Worm (Caenorhabditis elegans) whole organism, young adult: Measurements from ENCODE around the gene Y58A7A.1.

ENCODE experiments used
- B0019.2 ChIP-seq: fragments of 200-800 bp; sonication (Bioruptor generic); conservative IDR thresholded peaks from 2 replicates; pipeline ENCODE4 v1.3.6; 2022; ENCODE audit warnings: missing genetic modification reagents, missing genetic modification characterization, missing compliant biosample characterization
- B0336.3 ChIP-seq: fragments of 200-800 bp; sonication (Bioruptor generic); IDR thresholded peaks from 2 replicates; pipeline ENCODE4 v1.3.6; 2022; ENCODE audit warnings: missing genetic modification characterization, missing compliant biosample characterization
- C06A6.2 ChIP-seq: fragments of 200-800 bp; sonication (Bioruptor generic); conservative IDR thresholded peaks from 2 replicates; pipeline ENCODE4 v1.3.6; 2022; ENCODE audit warnings: missing genetic modification characterization, missing compliant biosample characterization
- D2030.7 ChIP-seq: fragments of 200-800 bp; sonication (Bioruptor generic); IDR thresholded peaks from 2 replicates; pipeline ENCODE4 v1.3.6; 2022; ENCODE audit warnings: missing genetic modification reagents, missing genetic modification characterization, missing compliant biosample characterization
- F22D6.2 ChIP-seq: sonication (generic microtip); optimal IDR thresholded peaks from 2 replicates; lab custom pipeline; 2016; ENCODE audit warnings: mild to moderate bottlenecking, missing genetic modification characterization, missing compliant biosample characterization
- F57A8.1 ChIP-seq: fragments of 200-800 bp; sonication (Bioruptor generic); optimal IDR thresholded peaks from 2 replicates; lab custom pipeline; 2018; ENCODE audit warnings: mild to moderate bottlenecking, missing genetic modification characterization, moderate library complexity, missing compliant biosample characterization
- K12H6.12 ChIP-seq: fragments of 200-800 bp; sonication (Bioruptor generic); optimal IDR thresholded peaks from 2 replicates; lab custom pipeline; 2018; ENCODE audit warnings: mild to moderate bottlenecking, missing genetic modification characterization, missing compliant biosample characterization
- Y53F4B.3 ChIP-seq: fragments of 200-800 bp; sonication (Bioruptor generic); IDR thresholded peaks from 2 replicates; pipeline ENCODE4 v1.3.6; 2022; ENCODE audit warnings: missing genetic modification reagents, missing genetic modification characterization, missing compliant biosample characterization
- akir-1 ChIP-seq: fragments of 200-800 bp; sonication (Bioruptor generic); optimal IDR thresholded peaks from 2 replicates; lab custom pipeline; 2018; ENCODE audit warnings: mild to moderate bottlenecking, missing genetic modification characterization, moderate library complexity, missing compliant biosample characterization
- atf-7 ChIP-seq: sonication (generic microtip); optimal IDR thresholded peaks from 2 replicates; lab custom pipeline; 2017; ENCODE audit warnings: mild to moderate bottlenecking, missing genetic modification characterization, missing compliant biosample characterization
- attf-5 ChIP-seq: fragments of 200-800 bp; sonication (Bioruptor generic); optimal IDR thresholded peaks from 2 replicates; lab custom pipeline; 2018; ENCODE audit warnings: mild to moderate bottlenecking, missing genetic modification characterization, missing compliant biosample characterization
- attf-6 ChIP-seq: fragments of 200-800 bp; sonication (Bioruptor generic); IDR thresholded peaks from 2 replicates; pipeline ENCODE4 v1.3.6; 2022; ENCODE audit warnings: missing genetic modification reagents, missing genetic modification characterization, missing compliant biosample characterization
- ccch-3 ChIP-seq: fragments of 200-800 bp; sonication (Bioruptor generic); optimal IDR thresholded peaks from 2 replicates; lab custom pipeline; 2018; ENCODE audit warnings: mild to moderate bottlenecking, missing genetic modification characterization, missing compliant biosample characterization
- cebp-1 ChIP-seq, 2 experiments: fragments of 200-800 bp in 1 of 2; sonication (Bioruptor generic) in 1 of 2; sonication (generic microtip) in 1 of 2; IDR thresholded peaks in 1 of 2; optimal IDR thresholded peaks in 1 of 2; 2 replicates each; pipeline versions ENCODE4 v1.3.6 to Lab custom; 2017 to 2022; ENCODE audit warnings: missing compliant biosample characterization in 2 of 2, missing genetic modification characterization in 2 of 2, mild to moderate bottlenecking in 1 of 2, missing genetic modification reagents in 1 of 2, moderate library complexity in 1 of 2
- cebp-2 ChIP-seq: fragments of 200-800 bp; sonication (Bioruptor generic); IDR thresholded peaks from 2 replicates; pipeline ENCODE4 v1.3.6; 2022; ENCODE audit warnings: missing genetic modification characterization, missing compliant biosample characterization
- ceh-79 ChIP-seq: sonication (generic microtip); optimal IDR thresholded peaks from 2 replicates; lab custom pipeline; 2017; ENCODE audit warnings: mild to moderate bottlenecking, missing genetic modification characterization, missing compliant biosample characterization
- ceh-91 ChIP-seq: fragments of 200-800 bp; sonication (Bioruptor generic); IDR thresholded peaks from 2 replicates; pipeline ENCODE4 v1.3.6; 2022; ENCODE audit warnings: missing genetic modification reagents, missing genetic modification characterization, missing compliant biosample characterization
- chd-7 ChIP-seq: sonication (generic microtip); optimal IDR thresholded peaks from 2 replicates; lab custom pipeline; 2016; ENCODE audit warnings: mild to moderate bottlenecking, missing genetic modification characterization, moderate library complexity, missing compliant biosample characterization
- die-1 ChIP-seq: sonication (generic microtip); optimal IDR thresholded peaks from 2 replicates; lab custom pipeline; 2016; ENCODE audit warnings: missing genotype, mild to moderate bottlenecking, missing genetic modification characterization, missing compliant biosample characterization
- dpl-1 ChIP-seq: fragments of 150-350 bp; optimal IDR thresholded peaks from 2 replicates; lab custom pipeline; 2014; ENCODE audit warnings: missing biosample characterization, missing genetic modification reagents, missing genetic modification characterization
- efl-1 ChIP-seq: fragments of 150-350 bp; optimal IDR thresholded peaks from 2 replicates; lab custom pipeline; 2014; ENCODE audit warnings: missing biosample characterization, missing genetic modification reagents, missing genetic modification characterization
- egrh-3 ChIP-seq: fragments of 200-800 bp; sonication (Bioruptor generic); IDR thresholded peaks from 2 replicates; pipeline ENCODE4 v1.3.6; 2022; ENCODE audit warnings: missing genetic modification reagents, missing genetic modification characterization, missing compliant biosample characterization
- gei-17 ChIP-seq: fragments of 200-800 bp; sonication (Bioruptor generic); optimal IDR thresholded peaks from 2 replicates; lab custom pipeline; 2018; ENCODE audit warnings: mild to moderate bottlenecking, missing genetic modification characterization, missing compliant biosample characterization
- hmg-20 ChIP-seq: fragments of 200-800 bp; sonication (Bioruptor generic); IDR thresholded peaks from 2 replicates; pipeline ENCODE4 v1.3.6; 2022; ENCODE audit warnings: missing genetic modification reagents, missing genetic modification characterization, missing compliant biosample characterization
- hrde-1 ChIP-seq: sonication (generic microtip); optimal IDR thresholded peaks from 2 replicates; lab custom pipeline; 2016; ENCODE audit warnings: missing genetic modification characterization, mild to moderate bottlenecking, missing compliant biosample characterization, moderate library complexity, missing genotype, missing genetic modification reagents, borderline replicate concordance
- hsf-1 ChIP-seq: fragments of 200-800 bp; sonication (Bioruptor generic); IDR thresholded peaks from 2 replicates; pipeline ENCODE4 v1.3.6; 2022; ENCODE audit warnings: missing genetic modification reagents, missing genetic modification characterization, missing compliant biosample characterization
- let-607 ChIP-seq, 2 experiments: fragments of 200-800 bp in 1 of 2; sonication (Bioruptor generic) in 1 of 2; sonication (generic microtip) in 1 of 2; optimal IDR thresholded peaks; 2 replicates each; lab custom pipeline; 2016 to 2018; ENCODE audit warnings: mild to moderate bottlenecking in 2 of 2, missing compliant biosample characterization in 2 of 2, missing genetic modification characterization in 2 of 2, moderate library complexity in 2 of 2, missing genotype in 1 of 2
- lin-40 ChIP-seq: sonication (generic microtip); optimal IDR thresholded peaks from 2 replicates; lab custom pipeline; 2016; ENCODE audit warnings: missing genetic modification characterization, mild to moderate bottlenecking, missing compliant biosample characterization, missing genotype, missing genetic modification reagents
- lir-1 ChIP-seq: fragments of 200-800 bp; sonication (Bioruptor generic); conservative IDR thresholded peaks from 2 replicates; pipeline ENCODE4 v1.3.6; 2022; ENCODE audit warnings: missing genetic modification reagents, missing genetic modification characterization, missing compliant biosample characterization
- lsy-27 ChIP-seq: sonication (generic microtip); optimal IDR thresholded peaks from 2 replicates; lab custom pipeline; 2017; ENCODE audit warnings: missing genetic modification characterization, mild to moderate bottlenecking, missing compliant biosample characterization, antibody characterized with exemption, missing genotype, borderline replicate concordance; ENCODE audit not compliant: insufficient read depth
- madf-10 ChIP-seq: sonication (generic microtip); optimal IDR thresholded peaks from 2 replicates; lab custom pipeline; 2016; ENCODE audit warnings: mild to moderate bottlenecking, missing genetic modification characterization, missing compliant biosample characterization
- madf-3 ChIP-seq: fragments of 200-800 bp; sonication (Bioruptor generic); IDR thresholded peaks from 2 replicates; pipeline ENCODE4 v1.3.6; 2022; ENCODE audit warnings: missing genetic modification reagents, missing genetic modification characterization, missing compliant biosample characterization
- madf-8 ChIP-seq: fragments of 200-800 bp; sonication (Bioruptor generic); conservative IDR thresholded peaks from 2 replicates; pipeline ENCODE4 v1.3.6; 2022; ENCODE audit warnings: missing genetic modification reagents, missing genetic modification characterization, missing compliant biosample characterization
- mes-4 ChIP-seq: sonication (generic microtip); optimal IDR thresholded peaks from 2 replicates; lab custom pipeline; 2016; ENCODE audit warnings: missing genotype, missing genetic modification characterization, missing compliant biosample characterization
- nfyb-1 ChIP-seq: fragments of 200-800 bp; sonication (Bioruptor generic); IDR thresholded peaks from 2 replicates; pipeline ENCODE4 v1.3.6; 2022; ENCODE audit warnings: missing genetic modification reagents, missing genetic modification characterization, missing compliant biosample characterization
- nhr-80 ChIP-seq: sonication (generic microtip); optimal IDR thresholded peaks from 2 replicates; lab custom pipeline; 2016; ENCODE audit warnings: missing genetic modification characterization, missing compliant biosample characterization
- rec-8 ChIP-seq, 2 experiments: sonication (generic microtip); optimal IDR thresholded peaks; 2 replicates each; lab custom pipeline; 2016; ENCODE audit warnings: mild to moderate bottlenecking in 2 of 2, missing genetic modification characterization in 2 of 2, missing genetic modification reagents in 2 of 2, missing genotype in 2 of 2, missing biosample characterization in 1 of 2, missing compliant biosample characterization in 1 of 2, moderate library complexity in 1 of 2
- sdz-38 ChIP-seq: sonication (generic microtip); optimal IDR thresholded peaks from 2 replicates; lab custom pipeline; 2016; ENCODE audit warnings: missing genotype, missing genetic modification characterization, missing compliant biosample characterization
- somi-1 ChIP-seq: fragments of 200-800 bp; sonication (Bioruptor generic); optimal IDR thresholded peaks from 2 replicates; lab custom pipeline; 2018; ENCODE audit warnings: mild to moderate bottlenecking, missing genetic modification characterization, missing compliant biosample characterization
- sptf-2 ChIP-seq: fragments of 200-800 bp; sonication (Bioruptor generic); optimal IDR thresholded peaks from 2 replicates; lab custom pipeline; 2018; ENCODE audit warnings: mild to moderate bottlenecking, missing genetic modification characterization, missing compliant biosample characterization
- tlf-1 ChIP-seq: fragments of 200-800 bp; sonication (Bioruptor generic); optimal IDR thresholded peaks from 2 replicates; lab custom pipeline; 2018; ENCODE audit warnings: mild to moderate bottlenecking, missing genetic modification characterization, missing compliant biosample characterization
- unc-62 ChIP-seq: fragments of 150-350 bp; optimal IDR thresholded peaks from 2 replicates; lab custom pipeline; 2014; ENCODE audit warnings: missing biosample characterization, missing genetic modification reagents, missing genetic modification characterization
- ztf-26 ChIP-seq: sonication (generic microtip); optimal IDR thresholded peaks from 2 replicates; lab custom pipeline; 2017; ENCODE audit warnings: missing genetic modification characterization, missing compliant biosample characterization

Gene Y58A7A.1

ce11 chrV:5072082-5072481, 2.7 kb upstream of the Y58A7A.1 start, which contains the start of gene Y58A7A.2 (continued):
- no peak for TF ChIP-seq cebp-2 (GFP tag; lab: Robert Waterston, UW)

- TF ChIP-seq cebp-1 (GFP tag; IDR thresholded peaks at IDR 0.05; lab: Robert Waterston, UW): peak; percentile 48; the same call in 1 of the 2 replicates
- peak; percentile 74 for TF ChIP-seq cebp-1 (tag; optimal IDR thresholded peaks at IDR 0.05; lab: Kevin White, UChicago)
- TF ChIP-seq B0336.3 (GFP tag; lab: Robert Waterston, UW): no peak
- TF ChIP-seq nhr-80 (tag; lab: Kevin White, UChicago): peak; percentile 87
- TF ChIP-seq die-1: no peak
- TF ChIP-seq unc-62: peak; percentile 67
- no peak for TF ChIP-seq ztf-26 (tag; lab: Kevin White, UChicago)
Observed at ce11 chrV:5067390-5067789, 1.9 kb downstream of the Y58A7A.1 start.

ce11 chrV:5064761-5065421, 4.4 kb downstream of the Y58A7A.1 start, which contains the start of gene mlk-1:
mlk-1 (minus strand) TSS chrV:5064811.
- TF ChIP-seq hsf-1 (GFP tag; lab: Robert Waterston, UW): peak; percentile 46; the same call in 1 of the 2 replicates
- TF ChIP-seq ceh-79 (tag; lab: Kevin White, UChicago): no peak
- peak; percentile 43 for TF ChIP-seq nhr-80 (tag; lab: Kevin White, UChicago)
- TF ChIP-seq let-607 (tag; optimal IDR thresholded peaks at IDR 0.05; lab: Kevin White, UChicago): no peak
- TF ChIP-seq attf-6: no peak
- peak; percentile 39 for TF ChIP-seq somi-1
- TF ChIP-seq hmg-20 (GFP tag; lab: Robert Waterston, UW): no peak
- TF ChIP-seq attf-5 (GFP tag; lab: Kevin White, UChicago): peak; percentile 49
- no peak for TF ChIP-seq B0019.2 (GFP tag; lab: Robert Waterston, UW)
- TF ChIP-seq Y53F4B.3: no peak
- no peak for TF ChIP-seq cebp-1 (GFP tag; IDR thresholded peaks at IDR 0.05; lab: Robert Waterston, UW)
- peak; percentile 64 for TF ChIP-seq cebp-1 (tag; optimal IDR thresholded peaks at IDR 0.05; lab: Kevin White, UChicago)
- peak; percentile 71 for TF ChIP-seq lin-40 (tag; lab: Kevin White, UChicago)
- TF ChIP-seq rec-8 (tag; optimal IDR thresholded peaks at IDR 0.05; lab: Kevin White, UChicago): no peak
- no peak for TF ChIP-seq lsy-27
- TF ChIP-seq mes-4 (tag; lab: Kevin White, UChicago): no peak
- no peak for TF ChIP-seq tlf-1 (GFP tag; lab: Kevin White, UChicago)
- TF ChIP-seq efl-1 (GFP tag; lab: Kevin White, UChicago): no peak
- TF ChIP-seq K12H6.12 (tag; lab: Kevin White, UChicago): peak; percentile 65
- no peak for TF ChIP-seq akir-1 (GFP tag; lab: Kevin White, UChicago)
- no peak for TF ChIP-seq ccch-3 (GFP tag; lab: Kevin White, UChicago)
- TF ChIP-seq dpl-1: no peak
- no peak for TF ChIP-seq sdz-38 (tag; lab: Kevin White, UChicago)
- TF ChIP-seq D2030.7: no peak
- TF ChIP-seq gei-17 (GFP tag; lab: Kevin White, UChicago): no peak
- no peak for TF ChIP-seq chd-7 (tag; lab: Kevin White, UChicago)
- TF ChIP-seq hrde-1 (tag; lab: Kevin White, UChicago): no peak
- TF ChIP-seq egrh-3 (GFP tag; lab: Robert Waterston, UW): peak; percentile 18
- no peak for TF ChIP-seq atf-7 (tag; lab: Kevin White, UChicago)
- TF ChIP-seq F57A8.1: no peak
- no peak for TF ChIP-seq madf-8 (GFP tag; lab: Robert Waterston, UW)
- TF ChIP-seq nfyb-1 (GFP tag; lab: Robert Waterston, UW): no peak
- peak; percentile 20 for TF ChIP-seq madf-10 (tag; lab: Kevin White, UChicago)
- no peak for TF ChIP-seq C06A6.2 (GFP tag; lab: Robert Waterston, UW)
- TF ChIP-seq madf-3 (GFP tag; lab: Robert Waterston, UW): no peak
- no peak for TF ChIP-seq F22D6.2
- TF ChIP-seq ceh-91: no peak
- TF ChIP-seq sptf-2 (GFP tag; lab: Kevin White, UChicago): no peak
- TF ChIP-seq lir-1 (GFP tag; lab: Robert Waterston, UW): no peak
